Worm (Caenorhabditis elegans) whole organism, L1 larva: Measurements from ENCODE around the gene C06A6.7.

Source experiments
- F16B12.6 ChIP-seq: fragments of 150-350 bp; optimal IDR thresholded peaks from 2 replicates; lab custom pipeline; 2014; ENCODE audit warnings: missing biosample characterization, missing genetic modification characterization
- fkh-10 ChIP-seq: sonication (generic microtip); optimal IDR thresholded peaks from 2 replicates; lab custom pipeline; 2017; ENCODE audit warnings: missing biosample characterization, missing genetic modification reagents, missing genetic modification characterization
- jun-1 ChIP-seq: fragments of 150-350 bp; optimal IDR thresholded peaks from 2 replicates; lab custom pipeline; 2014; ENCODE audit warnings: missing biosample characterization, missing genetic modification reagents, missing genetic modification characterization
- lin-13 ChIP-seq: fragments of 150-350 bp; optimal IDR thresholded peaks from 2 replicates; lab custom pipeline; 2014; ENCODE audit warnings: missing biosample characterization, missing genetic modification reagents, missing genetic modification characterization
- lsy-2 ChIP-seq, 2 experiments: fragments of 150-350 bp; optimal IDR thresholded peaks; 2 replicates each; lab custom pipeline; 2014; ENCODE audit warnings: missing biosample characterization in 2 of 2, missing genetic modification characterization in 2 of 2
- nhr-11 ChIP-seq: fragments of 150-350 bp; optimal IDR thresholded peaks from 2 replicates; lab custom pipeline; 2014; ENCODE audit warnings: missing biosample characterization, missing genetic modification characterization
- nhr-237 ChIP-seq: fragments of 150-350 bp; optimal IDR thresholded peaks from 2 replicates; lab custom pipeline; 2014; ENCODE audit warnings: missing biosample characterization, missing genetic modification characterization
- nhr-28 ChIP-seq: fragments of 150-350 bp; optimal IDR thresholded peaks from 2 replicates; lab custom pipeline; 2014; ENCODE audit warnings: missing biosample characterization, missing genetic modification characterization
- nhr-76 ChIP-seq: sonication (generic microtip); optimal IDR thresholded peaks from 2 replicates; lab custom pipeline; 2017; ENCODE audit warnings: missing biosample characterization, missing genetic modification characterization
- skn-1 ChIP-seq: fragments of 150-350 bp; optimal IDR thresholded peaks from 2 replicates; lab custom pipeline; 2014; ENCODE audit warnings: missing biosample characterization, missing genetic modification characterization
- sox-4 ChIP-seq: sonication (generic microtip); optimal IDR thresholded peaks from 2 replicates; lab custom pipeline; 2016; ENCODE audit warnings: missing genetic modification characterization, missing compliant biosample characterization
- sptf-1 ChIP-seq: fragments of 150-350 bp; optimal IDR thresholded peaks from 2 replicates; lab custom pipeline; 2014; ENCODE audit warnings: missing biosample characterization, missing genetic modification characterization
- tbx-2 ChIP-seq: sonication (generic microtip); optimal IDR thresholded peaks from 2 replicates; lab custom pipeline; 2016; ENCODE audit warnings: missing genetic modification characterization, missing compliant biosample characterization
- unc-62 ChIP-seq: fragments of 150-350 bp; optimal IDR thresholded peaks from 2 replicates; lab custom pipeline; 2014; ENCODE audit warnings: missing biosample characterization, missing genetic modification reagents, missing genetic modification characterization

DNA sequence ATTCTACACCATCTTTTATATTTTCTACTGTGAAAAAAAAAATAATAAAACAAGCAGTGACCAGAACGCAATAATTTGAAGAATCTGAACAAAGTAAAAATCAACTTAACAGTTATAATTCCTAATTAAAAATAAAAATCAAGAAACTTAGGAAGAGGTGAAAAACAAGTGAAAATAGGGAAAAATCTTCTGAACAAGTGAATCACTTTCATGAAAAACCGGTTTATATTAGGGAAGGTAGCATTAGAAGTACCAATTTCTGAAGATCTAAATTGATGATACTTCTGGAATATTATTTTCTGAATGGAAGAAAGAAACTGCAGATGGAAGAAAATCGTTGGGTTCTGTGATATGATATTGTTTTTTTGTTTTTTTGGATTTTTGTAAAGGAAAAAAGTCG is 1.8 kb downstream of the C06A6.7 start:
- TF ChIP-seq nhr-237 (tag; lab: Kevin White, UChicago) (no peak), tbx-2 (tag; lab: Kevin White, UChicago) (no peak), fkh-10 (GFP tag; lab: Kevin White, UChicago) (no peak), sox-4 (tag; lab: Kevin White, UChicago) (no peak), nhr-76 (tag; lab: Kevin White, UChicago) (no peak), nhr-11 (tag; lab: Kevin White, UChicago) (no peak), lsy-2 (tag; optimal IDR thresholded peaks at IDR 0.05; lab: Kevin White, UChicago) (no peak), nhr-28 (no peak), jun-1 (tag; lab: Kevin White, UChicago) (no peak), unc-62 (GFP tag; lab: Kevin White, UChicago) (no peak), skn-1 (no peak), lin-13 (no peak), sptf-1 (tag; lab: Kevin White, UChicago) (no peak), F16B12.6 (no peak)
